Worm (Caenorhabditis elegans): Measurements from ENCODE around the gene Y53F4B.7.

DNA sequence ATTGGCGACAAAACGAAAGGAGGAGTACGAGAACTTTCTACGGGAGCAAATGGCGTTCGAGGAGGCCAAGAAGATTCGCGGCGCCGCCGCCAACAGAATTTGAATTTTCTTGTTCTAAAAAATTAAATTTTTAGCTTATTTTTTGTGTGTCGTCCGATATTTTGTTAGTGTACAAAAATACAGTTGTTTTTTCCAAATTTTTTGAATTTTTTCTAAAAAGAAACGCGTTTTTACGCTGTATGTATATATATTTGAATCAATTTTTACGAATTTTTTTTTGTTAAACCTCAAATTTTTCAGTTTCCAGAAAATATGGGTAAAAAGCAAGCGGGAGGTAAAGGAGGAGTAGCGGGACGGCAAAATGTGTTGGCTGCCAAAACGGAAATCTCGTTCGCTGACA is 46.4 kb downstream of the Y53F4B.7 start, which contains the start of gene trip-4:
- TF ChIP-seq ztf-23 (GFP tag; IDR thresholded peaks at IDR 0.05) (no peak), ztf-29 (GFP tag; IDR thresholded peaks at IDR 0.05) (no peak), T22C8.4 (GFP tag; IDR thresholded peaks at IDR 0.05) (no peak), cog-1 (tag; optimal IDR thresholded peaks at IDR 0.05) (no peak), med-1 (GFP tag; optimal IDR thresholded peaks at IDR 0.05; ENCODE audit: insufficient read depth) (no peak), tab-1 (GFP tag; IDR thresholded peaks at IDR 0.05) (no peak)
